Worm (Caenorhabditis elegans) whole organism, young adult: ENCODE measurements around the gene prdx-2.

Experiments
- B0336.3 ChIP-seq: fragments of 200-800 bp; sonication (Bioruptor generic); IDR thresholded peaks from 2 replicates; pipeline ENCODE4 v1.3.6; 2022; ENCODE audit warnings: missing genetic modification characterization, missing compliant biosample characterization
- egl-18 ChIP-seq: fragments of 200-800 bp; sonication (Bioruptor generic); IDR thresholded peaks from 2 replicates; pipeline ENCODE4 v1.3.6; 2022; ENCODE audit warnings: missing genetic modification reagents, missing genetic modification characterization, missing compliant biosample characterization
- hmg-20 ChIP-seq: fragments of 200-800 bp; sonication (Bioruptor generic); IDR thresholded peaks from 2 replicates; pipeline ENCODE4 v1.3.6; 2022; ENCODE audit warnings: missing genetic modification reagents, missing genetic modification characterization, missing compliant biosample characterization
- lag-1 ChIP-seq: fragments of 200-800 bp; sonication (Bioruptor generic); IDR thresholded peaks from 2 replicates; pipeline ENCODE4 v1.3.6; 2022; ENCODE audit warnings: missing genetic modification reagents, missing genetic modification characterization, missing compliant biosample characterization

DNA sequence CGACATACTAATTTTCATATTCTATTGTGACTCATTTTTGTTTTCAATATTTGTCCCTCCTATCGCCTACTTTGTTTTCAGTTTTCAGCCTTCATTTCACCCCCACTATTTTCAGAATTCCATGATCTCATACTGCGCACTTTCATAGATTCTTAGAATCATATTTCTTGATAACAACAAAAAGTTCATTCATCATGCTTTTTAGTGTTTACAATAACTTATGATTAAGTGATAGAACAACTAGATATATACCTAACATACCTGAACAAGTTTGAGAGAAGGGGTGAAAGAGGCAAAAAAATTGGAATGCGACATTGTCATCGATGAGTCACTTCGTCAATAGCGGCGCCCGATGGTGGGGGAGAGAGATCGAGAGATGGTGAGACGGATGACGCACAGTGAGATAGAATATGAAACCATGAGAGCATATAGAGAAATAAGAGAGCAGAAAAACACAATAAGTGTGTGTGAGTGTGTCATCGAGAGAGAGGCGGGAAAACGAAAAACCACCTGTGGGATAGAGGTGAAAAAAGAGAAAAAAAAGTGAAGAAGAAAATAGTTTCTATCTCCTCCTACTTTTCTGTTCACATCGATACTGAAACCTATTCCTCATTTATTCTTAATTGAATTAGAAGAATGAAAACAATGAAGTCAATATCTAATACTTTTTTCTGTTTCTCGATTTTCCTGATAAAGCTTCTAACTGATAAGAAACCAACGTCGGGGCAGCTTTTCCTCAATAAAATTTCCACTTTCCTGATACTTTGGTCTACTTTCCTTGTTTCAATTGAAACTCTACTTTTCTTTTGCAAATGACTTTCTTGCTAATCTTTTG, 41.1 kb upstream of the prdx-2 start:
- TF ChIP-seq lag-1 (no peak), egl-18 (no peak), hmg-20 (GFP tag; lab: Robert Waterston, UW) (no peak), B0336.3 (GFP tag; lab: Robert Waterston, UW) (0 out of 2 replicates have a peak, but pooled peaks have one; percentile 36)
